Fruit fly (Drosophila melanogaster) whole organism, wandering third instar larva: Measurements from ENCODE around the gene CG45101.

Source experiments
- Vsx2 ChIP-seq: fragments of 200-300, 225-300 bp; sonication (Bioruptor generic); optimal IDR thresholded peaks from 2 replicates; lab custom pipeline; 2018; ENCODE audit warnings: missing biosample characterization, missing genetic modification characterization; ENCODE audit not compliant: partially characterized antibody
- ey ChIP-seq: fragments of 200-800 bp; sonication (Bioruptor generic); optimal IDR thresholded peaks from 2 replicates; lab custom pipeline; 2016; ENCODE audit warnings: missing biosample characterization, missing genetic modification characterization
- psq ChIP-seq: fragments of 200-800 bp; sonication (Bioruptor generic); optimal IDR thresholded peaks from 3 replicates; lab custom pipeline; 2017; ENCODE audit warnings: missing biosample characterization, mild to moderate bottlenecking, missing genetic modification characterization, moderate library complexity
- rgr ChIP-seq: fragments of 200-800 bp; sonication (Bioruptor generic); optimal IDR thresholded peaks from 3 replicates; lab custom pipeline; 2016; ENCODE audit warnings: missing biosample characterization, mild to moderate bottlenecking, missing genetic modification characterization

DNA sequence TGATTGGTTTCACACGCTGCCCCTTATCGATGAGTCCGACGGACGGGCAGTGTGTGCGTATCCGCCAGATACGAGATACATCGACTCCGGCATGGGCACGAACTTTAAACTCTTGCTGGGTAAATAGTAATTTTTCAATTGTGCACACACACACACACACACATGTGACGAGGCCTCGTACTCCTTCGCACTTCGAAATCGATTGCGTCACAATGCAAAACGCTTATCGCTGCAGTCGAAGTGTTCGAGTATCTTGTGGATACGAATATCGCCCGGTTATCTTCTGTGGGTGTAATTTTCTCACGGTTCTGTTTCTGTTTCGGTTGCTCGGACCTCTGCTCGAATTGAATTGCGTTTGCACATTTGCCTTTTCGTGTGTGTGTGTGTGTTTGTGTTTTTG lies 29.8 kb upstream of the CG45101 start:
- TF ChIP-seq ey (GFP tag; lab: Kevin White, UChicago), result no peak
- TF ChIP-seq Vsx2, result no peak
- no peak for TF ChIP-seq rgr (GFP tag; lab: Kevin White, UChicago)
- no peak for TF ChIP-seq psq (GFP tag; lab: Kevin White, UChicago)
